Fruit fly (Drosophila melanogaster) whole organism, prepupa: ENCODE results near the gene vito.

Experiments used
- CG1621 ChIP-seq: fragments of 200-800 bp; sonication (Bioruptor generic); optimal IDR thresholded peaks from 3 replicates; lab custom pipeline; 2018; ENCODE audit warnings: missing biosample characterization, mild to moderate bottlenecking, missing genetic modification characterization
- CG6163 ChIP-seq: fragments of 200-800 bp; sonication (Bioruptor generic); IDR thresholded peaks from 3 replicates; pipeline ENCODE4 v1.3.6; 2022; ENCODE audit warnings: missing biosample characterization, missing genetic modification characterization
- CG6854 ChIP-seq: fragments of 200-800 bp; sonication (Bioruptor generic); optimal IDR thresholded peaks from 2 replicates; lab custom pipeline; 2017; ENCODE audit warnings: missing biosample characterization, mild to moderate bottlenecking, missing genetic modification characterization
- Ets21C ChIP-seq: fragments of 200-800 bp; sonication (Bioruptor generic); optimal IDR thresholded peaks from 3 replicates; lab custom pipeline; 2016; ENCODE audit warnings: missing biosample characterization, missing genetic modification characterization
- Hr4 ChIP-seq: fragments of 200-800 bp; sonication (Bioruptor generic); optimal IDR thresholded peaks from 3 replicates; lab custom pipeline; 2016; ENCODE audit warnings: missing biosample characterization, missing genetic modification characterization
- Smox ChIP-seq: fragments of 200-800 bp; sonication (Bioruptor generic); optimal IDR thresholded peaks from 3 replicates; lab custom pipeline; 2016; ENCODE audit warnings: missing biosample characterization, missing genetic modification characterization
- Sox102F ChIP-seq: fragments of 200-800 bp; sonication (Bioruptor generic); optimal IDR thresholded peaks from 2 replicates; lab custom pipeline; 2016; ENCODE audit warnings: missing biosample characterization, mild to moderate bottlenecking, missing genetic modification characterization
- ss ChIP-seq, 2 experiments: fragments of 200-800 bp; sonication (Bioruptor generic); optimal IDR thresholded peaks; 2 replicates in 1 of 2; 3 replicates in 1 of 2; lab custom pipeline; 2017 to 2018; ENCODE audit warnings: mild to moderate bottlenecking in 2 of 2, missing biosample characterization in 2 of 2, missing genetic modification characterization in 2 of 2, moderate library complexity in 1 of 2
- topi ChIP-seq: fragments of 200-800 bp; sonication (Bioruptor generic); optimal IDR thresholded peaks from 3 replicates; lab custom pipeline; 2016; ENCODE audit warnings: missing biosample characterization, missing genetic modification characterization

- TF ChIP-seq CG1621 (tag; lab: Kevin White, UChicago) (no peak), CG6163 (GFP tag; lab: Robert Waterston, UW) (no peak), ss (GFP tag; optimal IDR thresholded peaks at IDR 0.05; lab: Kevin White, UChicago) (no peak), topi (GFP tag; lab: Kevin White, UChicago) (no peak), Smox (no peak), CG6854 (no peak), Sox102F (GFP tag; lab: Kevin White, UChicago) (no peak), Ets21C (GFP tag; lab: Kevin White, UChicago) (no peak), Hr4 (no peak)
Observed at dm6 chr3L:5797274-5797673, 20.1 kb upstream of the vito start.
